Worm (Caenorhabditis elegans): ENCODE data around the gene sto-1.

DNA sequence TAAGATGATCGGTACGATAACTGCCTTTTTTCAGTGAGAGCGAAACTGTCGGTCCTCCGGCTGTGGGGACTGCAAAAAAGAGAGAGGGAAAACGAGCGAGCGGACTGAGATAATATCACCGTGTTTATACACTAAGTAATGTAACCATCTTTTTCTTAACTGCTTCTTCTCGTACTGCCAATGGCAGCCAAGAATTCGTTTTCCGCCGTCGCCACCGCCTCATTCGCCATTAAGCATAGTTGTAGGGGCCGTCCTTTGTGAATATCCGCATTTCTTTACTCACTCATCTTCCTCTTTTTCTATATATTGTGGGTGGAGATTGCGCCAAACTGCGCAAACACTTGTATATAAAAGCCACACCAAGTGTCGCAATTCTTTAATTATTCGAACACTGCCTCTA is 16.1 kb upstream of the sto-1 start, which contains the start of gene col-174:
- TF ChIP-seq scrt-1 (GFP tag; IDR thresholded peaks at IDR 0.05), result no peak
- TF ChIP-seq F13C5.2 (tag; optimal IDR thresholded peaks at IDR 0.05), result no peak
- no peak for TF ChIP-seq pes-1 (GFP tag; IDR thresholded peaks at IDR 0.05)
- TF ChIP-seq ama-1 (optimal IDR thresholded peaks at IDR 0.05), result no peak
- no peak for TF ChIP-seq tbx-37 (GFP tag; conservative IDR thresholded peaks at IDR 0.05)
- no peak for TF ChIP-seq ceh-13 (GFP tag; optimal IDR thresholded peaks at IDR 0.05)
- TF ChIP-seq hmbx-1 (tag; optimal IDR thresholded peaks at IDR 0.05), result no peak
- no peak for TF ChIP-seq hnd-1 (tag; optimal IDR thresholded peaks at IDR 0.05)
- no peak for TF ChIP-seq sea-1 (GFP tag; conservative IDR thresholded peaks at IDR 0.05)

Data from whole organism, early embryonic.